Fruit fly (Drosophila melanogaster) whole organism, wandering third instar larva: Measurements from ENCODE around the gene Bro.

Source experiments
- CrebA ChIP-seq: fragments of 200-800 bp; sonication (Bioruptor generic); optimal IDR thresholded peaks from 2 replicates; lab custom pipeline; 2016; ENCODE audit warnings: missing biosample characterization, mild to moderate bottlenecking, missing genetic modification characterization, borderline replicate concordance
- OdsH ChIP-seq: fragments of 200-800 bp; sonication (Bioruptor generic); optimal IDR thresholded peaks from 2 replicates; lab custom pipeline; 2016; ENCODE audit warnings: missing biosample characterization, mild to moderate bottlenecking, missing genetic modification characterization
- pan ChIP-seq: fragments of >200 bp; optimal IDR thresholded peaks from 2 replicates; lab custom pipeline; 2017

- TF ChIP-seq CrebA (GFP tag; lab: Kevin White, UChicago) (no peak), pan (lab: Kevin White, UChicago) (no peak), OdsH (GFP tag; lab: Kevin White, UChicago) (no peak)
Observed at dm6 chr3L:1674381-1674780, 26.7 kb downstream of the Bro start, which contains the start of gene CG7991.
